Worm (Caenorhabditis elegans) whole organism, young adult: ENCODE data around the gene srbc-43.

Source experiments
- F33H1.4 ChIP-seq: fragments of 200-800 bp; sonication (Bioruptor generic); IDR thresholded peaks from 2 replicates; pipeline ENCODE4 v1.3.6; 2022; ENCODE audit warnings: missing genetic modification reagents, missing genetic modification characterization, missing compliant biosample characterization
- aptf-3 ChIP-seq: fragments of 200-800 bp; sonication (Bioruptor generic); IDR thresholded peaks from 2 replicates; pipeline ENCODE4 v1.3.6; 2022; ENCODE audit warnings: missing genetic modification characterization, missing compliant biosample characterization
- attf-6 ChIP-seq: fragments of 200-800 bp; sonication (Bioruptor generic); IDR thresholded peaks from 2 replicates; pipeline ENCODE4 v1.3.6; 2022; ENCODE audit warnings: missing genetic modification reagents, missing genetic modification characterization, missing compliant biosample characterization
- chd-7 ChIP-seq: sonication (generic microtip); optimal IDR thresholded peaks from 2 replicates; lab custom pipeline; 2016; ENCODE audit warnings: mild to moderate bottlenecking, missing genetic modification characterization, moderate library complexity, missing compliant biosample characterization
- efl-1 ChIP-seq: fragments of 150-350 bp; optimal IDR thresholded peaks from 2 replicates; lab custom pipeline; 2014; ENCODE audit warnings: missing biosample characterization, missing genetic modification reagents, missing genetic modification characterization
- egrh-3 ChIP-seq: fragments of 200-800 bp; sonication (Bioruptor generic); IDR thresholded peaks from 2 replicates; pipeline ENCODE4 v1.3.6; 2022; ENCODE audit warnings: missing genetic modification reagents, missing genetic modification characterization, missing compliant biosample characterization
- him-1 ChIP-seq: sonication (generic microtip); optimal IDR thresholded peaks from 2 replicates; lab custom pipeline; 2016; ENCODE audit warnings: missing genotype, missing genetic modification reagents, missing genetic modification characterization, missing compliant biosample characterization
- madf-3 ChIP-seq: fragments of 200-800 bp; sonication (Bioruptor generic); IDR thresholded peaks from 2 replicates; pipeline ENCODE4 v1.3.6; 2022; ENCODE audit warnings: missing genetic modification reagents, missing genetic modification characterization, missing compliant biosample characterization
- sea-2 ChIP-seq: fragments of 200-800 bp; sonication (Bioruptor generic); IDR thresholded peaks from 2 replicates; pipeline ENCODE4 v1.3.6; 2022; ENCODE audit warnings: missing genetic modification characterization, missing compliant biosample characterization
- somi-1 ChIP-seq: fragments of 200-800 bp; sonication (Bioruptor generic); optimal IDR thresholded peaks from 2 replicates; lab custom pipeline; 2018; ENCODE audit warnings: mild to moderate bottlenecking, missing genetic modification characterization, missing compliant biosample characterization
- unc-62 ChIP-seq: fragments of 150-350 bp; optimal IDR thresholded peaks from 2 replicates; lab custom pipeline; 2014; ENCODE audit warnings: missing biosample characterization, missing genetic modification reagents, missing genetic modification characterization
- ztf-28 ChIP-seq: fragments of 200-800 bp; sonication (Bioruptor generic); IDR thresholded peaks from 2 replicates; pipeline ENCODE4 v1.3.6; 2022; ENCODE audit warnings: missing genetic modification reagents, missing genetic modification characterization, missing compliant biosample characterization

ce11 chrV:12818486-12818885 lies 28.2 kb upstream of the srbc-43 start:
- TF ChIP-seq ztf-28 (GFP tag; lab: Robert Waterston, UW) (no peak), attf-6 (GFP tag; lab: Robert Waterston, UW) (no peak), somi-1 (GFP tag; lab: Kevin White, UChicago) (no peak), him-1 (tag; lab: Kevin White, UChicago) (no peak), madf-3 (no peak), chd-7 (tag; lab: Kevin White, UChicago) (no peak), F33H1.4 (GFP tag; lab: Robert Waterston, UW) (no peak), unc-62 (GFP tag; lab: Kevin White, UChicago) (no peak), egrh-3 (GFP tag; lab: Robert Waterston, UW) (no peak), efl-1 (GFP tag; lab: Kevin White, UChicago) (no peak), sea-2 (no peak), aptf-3 (no peak)
